Fruit fly (Drosophila melanogaster): ENCODE data around the gene CG2750.
"Not testable (repeated sequence)": the region's sequence is repeated elsewhere in the genome, so short reads cannot be mapped to it uniquely, and the experiment has no call there.

Gene CG2750

DNA sequence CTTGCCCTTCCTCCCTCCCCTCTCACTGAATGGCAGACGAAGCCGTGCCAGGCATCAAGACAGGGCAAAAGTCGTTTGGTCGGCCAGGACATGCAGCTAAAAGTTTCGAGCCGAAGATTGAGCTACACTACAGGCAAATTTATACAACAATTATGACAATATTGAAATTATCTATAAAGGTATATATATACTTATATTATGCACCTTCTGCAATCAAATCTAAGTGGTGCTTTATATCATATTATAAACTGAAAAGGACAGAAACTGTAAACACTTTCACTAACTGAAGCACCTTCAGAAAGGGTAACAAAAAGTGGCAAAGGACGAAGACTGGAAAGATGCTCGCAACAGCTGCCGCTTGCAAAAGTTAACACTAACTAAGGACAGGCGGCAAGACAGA, 30.8 kb upstream of the CG2750 start:
- TF ChIP-seq HLH106 (tag; optimal IDR thresholded peaks at IDR 0.05) (peak; percentile 0), br (GFP tag; optimal IDR thresholded peaks at IDR 0.05) (no peak)

dm6 chrX:12082244-12082643, 24.8 kb upstream of the CG2750 start:
- peak; percentile 20 for TF ChIP-seq HLH106 (tag; optimal IDR thresholded peaks at IDR 0.05)
- no peak for TF ChIP-seq Rel (GFP tag; optimal IDR thresholded peaks at IDR 0.05)
- no peak for TF ChIP-seq Rel (tag; optimal IDR thresholded peaks at IDR 0.05)
- peak; percentile 13 for TF ChIP-seq Sp1 (GFP tag; optimal IDR thresholded peaks at IDR 0.05)
- no peak for TF ChIP-seq psq (GFP tag; optimal IDR thresholded peaks at IDR 0.05)
- TF ChIP-seq foxo (GFP tag; optimal IDR thresholded peaks at IDR 0.05) = peak in 1 of 2 experiments; percentile 9
- TF ChIP-seq GATAd (GFP tag; optimal IDR thresholded peaks at IDR 0.05) = no peak

DNA sequence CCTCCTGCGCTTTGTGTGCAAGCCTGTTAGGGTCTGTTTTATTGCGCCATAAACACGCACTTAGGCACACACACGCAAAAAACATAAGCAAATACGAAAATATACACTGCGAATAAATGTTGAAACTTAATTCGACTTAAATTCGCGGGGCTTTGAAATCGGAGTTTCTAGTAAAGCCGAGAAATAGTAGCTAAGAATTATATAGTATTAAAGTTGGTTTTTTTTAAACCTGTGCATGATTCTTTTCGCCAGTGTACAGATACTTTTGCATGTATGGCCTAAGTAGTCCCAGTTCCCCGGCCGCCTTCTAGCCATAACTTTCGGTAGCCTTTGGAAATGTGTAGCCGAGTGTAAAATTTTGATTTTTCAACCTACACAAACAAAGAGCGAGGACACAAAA, 22.6 kb upstream of the CG2750 start:
- TF ChIP-seq h (GFP tag; optimal IDR thresholded peaks at IDR 0.05) (peak; percentile 5), sage (GFP tag; optimal IDR thresholded peaks at IDR 0.05) (no peak), psq (GFP tag; optimal IDR thresholded peaks at IDR 0.05) (no peak), Vsx2 (GFP tag; optimal IDR thresholded peaks at IDR 0.05; ENCODE audit: partially characterized antibody) (no peak), jim (GFP tag; optimal IDR thresholded peaks at IDR 0.05) (no peak), Dfd (GFP tag; optimal IDR thresholded peaks at IDR 0.05) (no peak), lola (GFP tag; optimal IDR thresholded peaks at IDR 0.05) (no peak), foxo (GFP tag; optimal IDR thresholded peaks at IDR 0.05) (peak in 1 of 2 experiments; percentile 1), dl (GFP tag; optimal IDR thresholded peaks at IDR 0.05; ENCODE audit: insufficient read depth in 1 of 2, partially characterized antibody in 2 of 2) (no peak), Jra (GFP tag; optimal IDR thresholded peaks at IDR 0.05) (no peak), sv (GFP tag; optimal IDR thresholded peaks at IDR 0.05) (no peak), woc (GFP tag; optimal IDR thresholded peaks at IDR 0.05) (no peak), CrebA (GFP tag; optimal IDR thresholded peaks at IDR 0.05; ENCODE audit: borderline replicate concordance) (no peak), HLH106 (tag; optimal IDR thresholded peaks at IDR 0.05) (peak; percentile 2), fru (GFP tag; optimal IDR thresholded peaks at IDR 0.05) (peak; percentile 7), ey (GFP tag; optimal IDR thresholded peaks at IDR 0.05) (no peak)

- no peak for TF ChIP-seq Sp1 (GFP tag; optimal IDR thresholded peaks at IDR 0.05)
- TF ChIP-seq Abd-B (GFP tag; optimal IDR thresholded peaks at IDR 0.05) = no peak
- no peak for TF ChIP-seq foxo (GFP tag; optimal IDR thresholded peaks at IDR 0.05)
- no peak for TF ChIP-seq Myc (optimal IDR thresholded peaks at IDR 0.05)
- no peak for TF ChIP-seq Vsx2 (GFP tag; optimal IDR thresholded peaks at IDR 0.05; ENCODE audit: partially characterized antibody)
- no peak for TF ChIP-seq Dfd (GFP tag; optimal IDR thresholded peaks at IDR 0.05)
These were observed 21.3 kb upstream of the CG2750 start for dm6 chrX:12085694-12086093.

DNA sequence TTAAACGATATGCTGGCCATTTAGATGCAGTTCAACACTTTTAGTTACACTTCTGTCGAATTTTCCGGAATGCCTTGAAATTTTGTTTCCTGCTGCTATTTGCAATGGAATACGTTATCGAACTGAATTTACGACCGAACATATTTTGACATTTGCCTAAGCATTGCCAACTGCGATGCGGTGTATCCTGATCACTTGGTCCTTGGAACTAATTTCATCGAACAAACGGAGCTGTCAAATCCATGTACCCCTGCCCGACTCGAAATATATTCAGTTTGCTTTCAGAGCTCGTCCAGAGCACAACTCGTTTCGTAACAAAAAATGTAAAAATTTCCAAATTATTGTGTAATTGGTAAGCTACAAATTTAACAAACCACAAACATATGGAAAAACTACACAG, 20.1 kb upstream of the CG2750 start, which contains the start of gene CG15734:
TSS of gene CG15734 (minus strand) at position 101 of the 400 bp plus-strand sequence.
- TF ChIP-seq brk (GFP tag; optimal IDR thresholded peaks at IDR 0.05); foxo (GFP tag; optimal IDR thresholded peaks at IDR 0.05); dsf (GFP tag; optimal IDR thresholded peaks at IDR 0.05; ENCODE audit: borderline replicate concordance): not testable (repeated sequence)

DNA sequence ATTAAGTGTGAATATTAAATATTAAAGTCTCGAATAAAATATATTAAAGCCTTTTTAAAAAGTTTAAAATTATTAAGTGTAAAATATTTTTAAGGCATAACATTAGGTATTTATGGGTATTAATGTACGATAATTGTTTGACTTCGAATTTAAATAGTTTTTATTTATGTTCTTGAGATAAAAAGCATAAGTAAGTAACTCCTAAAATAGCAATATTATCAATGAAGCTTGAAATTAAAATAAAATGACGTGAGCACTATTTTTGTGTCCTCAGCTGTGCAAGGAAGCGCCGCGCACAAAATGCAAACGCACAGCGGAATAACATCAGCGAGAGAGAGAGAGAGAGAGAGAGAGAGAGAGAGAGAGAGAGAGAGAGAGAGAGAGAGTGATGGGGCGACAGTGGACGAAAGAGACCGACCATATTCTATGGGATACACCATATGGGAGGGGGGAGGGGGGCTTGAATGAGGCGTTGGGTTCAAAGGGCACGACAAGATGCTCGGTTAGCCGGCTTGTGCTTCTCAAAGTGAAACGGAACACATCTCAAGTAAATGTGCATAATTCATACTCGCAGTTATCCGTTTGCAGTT, 16.7 kb upstream of the CG2750 start:
- no peak for TF ChIP-seq h (GFP tag; optimal IDR thresholded peaks at IDR 0.05)

- no peak for TF ChIP-seq CG32264 (GFP tag; optimal IDR thresholded peaks at IDR 0.05)
- TF ChIP-seq Mio (GFP tag; optimal IDR thresholded peaks at IDR 0.05) = no peak
- TF ChIP-seq sage (GFP tag; optimal IDR thresholded peaks at IDR 0.05) = no peak
- no peak for TF ChIP-seq psq (GFP tag; optimal IDR thresholded peaks at IDR 0.05)
These were observed 3.3 kb upstream of the CG2750 start, which contains the start of gene CG11356 for dm6 chrX:12103740-12104139. TSS of gene CG11356 (minus strand) at chrX:12103840.

All from whole organism, wandering third instar larva.